Fruit fly (Drosophila melanogaster): ENCODE measurements around the gene bchs.

bchs gene

dm6 chr2L:5906893-5907850 lies at the start of gene bchs:
Gene bchs (plus strand): TSS chr2L:5907169.
- no peak for TF ChIP-seq pan (optimal IDR thresholded peaks at IDR 0.05)
- TF ChIP-seq CG8478 (optimal IDR thresholded peaks at IDR 0.05), result no peak
- peak; percentile 76 for TF ChIP-seq Dll (optimal IDR thresholded peaks at IDR 0.05)
- no peak for TF ChIP-seq EcR (GFP tag; optimal IDR thresholded peaks at IDR 0.05)
- TF ChIP-seq usp (GFP tag; optimal IDR thresholded peaks at IDR 0.05), result no peak
- TF ChIP-seq psq (optimal IDR thresholded peaks at IDR 0.05), result peak; percentile 42

DNA sequence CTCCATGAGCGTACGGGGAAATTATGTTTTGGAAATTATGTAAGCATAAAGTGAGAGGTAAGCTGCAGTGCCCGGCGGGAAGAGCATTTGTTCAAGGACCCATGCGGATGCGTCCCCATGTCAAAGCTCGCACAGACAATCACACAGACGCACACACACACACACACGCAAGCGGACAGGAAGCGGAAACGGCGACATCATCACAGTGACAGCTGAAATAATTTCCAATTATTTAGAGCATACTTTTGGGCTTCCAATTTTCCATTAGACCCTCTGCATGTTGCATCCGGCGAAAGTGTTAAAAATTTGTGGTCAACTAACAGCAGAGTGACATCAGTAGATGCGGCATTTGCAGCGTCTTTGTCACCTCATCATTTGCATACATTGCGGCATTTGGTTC lies 40.2 kb upstream of the bchs start:
- TF ChIP-seq Dll (optimal IDR thresholded peaks at IDR 0.05), result no peak
- no peak for TF ChIP-seq CG8478 (optimal IDR thresholded peaks at IDR 0.05)
- no peak for TF ChIP-seq psq (optimal IDR thresholded peaks at IDR 0.05)
- TF ChIP-seq usp (GFP tag; optimal IDR thresholded peaks at IDR 0.05), result no peak
- no peak for TF ChIP-seq pan (optimal IDR thresholded peaks at IDR 0.05)
- TF ChIP-seq EcR (GFP tag; optimal IDR thresholded peaks at IDR 0.05), result no peak

dm6 chr2L:5870838-5871702 lies 35.9 kb upstream of the bchs start:
- no peak for TF ChIP-seq pan (optimal IDR thresholded peaks at IDR 0.05)
- no peak for TF ChIP-seq Dll (optimal IDR thresholded peaks at IDR 0.05)
- no peak for TF ChIP-seq usp (GFP tag; optimal IDR thresholded peaks at IDR 0.05)
- no peak for TF ChIP-seq CG8478 (optimal IDR thresholded peaks at IDR 0.05)
- no peak for TF ChIP-seq psq (optimal IDR thresholded peaks at IDR 0.05)
- no peak for TF ChIP-seq EcR (GFP tag; optimal IDR thresholded peaks at IDR 0.05)

DNA sequence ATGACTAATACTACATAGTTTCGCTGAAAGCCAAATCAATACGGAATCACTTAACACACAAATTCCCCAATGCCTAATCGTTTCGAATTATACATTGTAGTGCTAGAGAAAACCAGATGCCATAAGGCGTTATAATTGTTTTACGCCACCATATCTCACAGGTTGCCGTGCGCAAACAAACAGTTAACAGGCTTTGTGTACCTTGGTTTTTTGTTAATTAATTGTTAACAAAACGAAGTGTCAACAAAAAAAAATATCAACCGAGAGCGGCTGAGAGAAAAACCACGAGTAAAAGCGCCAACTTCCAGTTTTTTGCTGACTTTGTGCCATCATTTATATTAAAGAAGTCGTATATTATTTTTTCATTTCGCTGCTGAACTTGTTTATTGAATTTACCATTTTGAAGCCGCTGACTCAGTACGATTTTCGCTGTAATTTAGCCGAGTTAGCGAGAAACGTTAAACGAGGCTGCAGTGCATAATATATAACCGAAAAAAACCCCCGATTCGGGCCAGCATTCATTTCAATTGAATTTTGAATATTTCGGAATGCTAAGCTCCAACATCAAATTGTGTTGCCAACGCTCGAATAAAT lies 30.4 kb upstream of the bchs start:
- TF ChIP-seq EcR (GFP tag; optimal IDR thresholded peaks at IDR 0.05), result no peak
- no peak for TF ChIP-seq psq (optimal IDR thresholded peaks at IDR 0.05)
- no peak for TF ChIP-seq CG8478 (optimal IDR thresholded peaks at IDR 0.05)
- TF ChIP-seq pan (optimal IDR thresholded peaks at IDR 0.05), result no peak
- TF ChIP-seq Dll (optimal IDR thresholded peaks at IDR 0.05), result no peak
- no peak for TF ChIP-seq usp (GFP tag; optimal IDR thresholded peaks at IDR 0.05)

- TF ChIP-seq EcR (GFP tag; optimal IDR thresholded peaks at IDR 0.05) (no peak), psq (optimal IDR thresholded peaks at IDR 0.05) (no peak), CG8478 (optimal IDR thresholded peaks at IDR 0.05) (no peak), pan (optimal IDR thresholded peaks at IDR 0.05) (no peak), usp (GFP tag; optimal IDR thresholded peaks at IDR 0.05) (no peak), Dll (optimal IDR thresholded peaks at IDR 0.05) (no peak)
Measured at dm6 chr2L:5879363-5879934, 27.5 kb upstream of the bchs start, which contains the start of gene rau. Gene rau (minus strand): TSS chr2L:5879498.

DNA sequence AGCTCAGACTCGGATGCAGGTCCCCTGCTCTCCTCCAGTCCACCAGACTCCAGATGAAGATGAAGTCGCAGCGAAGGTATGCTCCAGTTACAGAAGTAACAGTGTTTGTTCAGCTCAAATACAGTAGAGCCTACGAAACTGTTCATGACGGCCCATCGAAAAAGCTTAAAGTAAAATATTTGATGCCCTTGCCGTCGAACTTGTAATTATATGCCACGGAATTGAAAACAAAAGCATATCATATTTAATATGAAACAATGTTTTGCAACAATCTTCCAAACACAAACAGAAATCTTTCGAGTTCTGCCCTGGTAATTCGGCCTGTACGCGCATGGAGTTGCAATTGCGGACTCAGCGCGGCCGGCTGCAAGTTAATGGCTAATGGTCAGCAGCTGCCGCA lies 25.8 kb upstream of the bchs start:
- TF ChIP-seq EcR (GFP tag; optimal IDR thresholded peaks at IDR 0.05), result no peak
- no peak for TF ChIP-seq psq (optimal IDR thresholded peaks at IDR 0.05)
- TF ChIP-seq Dll (optimal IDR thresholded peaks at IDR 0.05), result no peak

DNA sequence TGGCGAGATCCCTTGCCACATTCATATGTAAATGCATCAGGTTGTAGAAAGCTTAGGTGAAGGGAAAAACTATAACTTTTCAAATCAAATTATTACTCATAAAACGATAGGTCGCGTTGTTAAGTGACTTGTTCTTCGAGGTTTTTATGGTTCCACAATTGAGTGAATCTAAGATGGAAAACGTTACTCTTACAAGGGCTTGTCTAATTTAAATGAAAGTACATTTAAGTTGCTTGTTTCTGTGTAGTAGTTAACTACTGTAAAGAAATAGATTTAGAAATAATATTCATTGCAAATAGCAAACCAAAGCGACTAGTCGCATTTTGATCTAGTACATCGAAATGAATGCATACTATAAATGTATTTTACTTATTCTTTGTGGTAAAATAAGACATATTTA lies 23.5 kb upstream of the bchs start, which contains the start of gene CG44574:
TSS of gene CG44574 (plus strand) at position 301 of the 400 bp plus-strand sequence.
- TF ChIP-seq EcR (GFP tag; optimal IDR thresholded peaks at IDR 0.05), result no peak
- TF ChIP-seq CG8478 (optimal IDR thresholded peaks at IDR 0.05), result no peak
- TF ChIP-seq Dll (optimal IDR thresholded peaks at IDR 0.05), result no peak
- no peak for TF ChIP-seq psq (optimal IDR thresholded peaks at IDR 0.05)
- TF ChIP-seq pan (optimal IDR thresholded peaks at IDR 0.05), result no peak
- no peak for TF ChIP-seq usp (GFP tag; optimal IDR thresholded peaks at IDR 0.05)

DNA sequence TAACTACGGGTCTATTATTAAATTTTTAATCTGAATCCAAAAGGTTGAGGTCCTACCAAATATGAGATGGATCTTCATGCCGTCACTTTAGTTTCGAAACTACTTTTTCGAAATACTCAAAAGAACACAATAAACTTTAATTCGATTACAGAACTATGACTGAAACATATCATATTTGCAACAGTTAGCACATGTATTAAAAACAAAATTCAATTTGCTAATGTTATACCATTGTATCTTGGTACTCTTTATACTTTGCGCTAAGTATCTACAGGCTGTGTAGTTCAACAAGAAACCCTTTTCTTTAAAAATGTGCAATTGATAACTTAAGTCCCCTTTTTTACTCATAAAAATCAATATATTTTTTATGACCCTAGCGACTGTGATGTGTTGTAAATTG lies 22.3 kb upstream of the bchs start, which contains the start of the genes Sfp26Ac and CG43185:
TSS of gene Sfp26Ac (minus strand) at position 101 of the 400 bp plus-strand sequence.
TSS of gene CG43185 (plus strand) at position 215 of the 400 bp plus-strand sequence.
- no peak for TF ChIP-seq pan (optimal IDR thresholded peaks at IDR 0.05)
- TF ChIP-seq CG8478 (optimal IDR thresholded peaks at IDR 0.05), result no peak
- TF ChIP-seq Dll (optimal IDR thresholded peaks at IDR 0.05), result no peak
- TF ChIP-seq usp (GFP tag; optimal IDR thresholded peaks at IDR 0.05), result no peak
- TF ChIP-seq EcR (GFP tag; optimal IDR thresholded peaks at IDR 0.05), result no peak
- no peak for TF ChIP-seq psq (optimal IDR thresholded peaks at IDR 0.05)

- no peak for TF ChIP-seq psq (optimal IDR thresholded peaks at IDR 0.05)
Measured at dm6 chr2L:5885702-5886101, 21.3 kb upstream of the bchs start, which contains the start of gene CG9029. Gene CG9029 (plus strand): TSS chr2L:5886002.

DNA sequence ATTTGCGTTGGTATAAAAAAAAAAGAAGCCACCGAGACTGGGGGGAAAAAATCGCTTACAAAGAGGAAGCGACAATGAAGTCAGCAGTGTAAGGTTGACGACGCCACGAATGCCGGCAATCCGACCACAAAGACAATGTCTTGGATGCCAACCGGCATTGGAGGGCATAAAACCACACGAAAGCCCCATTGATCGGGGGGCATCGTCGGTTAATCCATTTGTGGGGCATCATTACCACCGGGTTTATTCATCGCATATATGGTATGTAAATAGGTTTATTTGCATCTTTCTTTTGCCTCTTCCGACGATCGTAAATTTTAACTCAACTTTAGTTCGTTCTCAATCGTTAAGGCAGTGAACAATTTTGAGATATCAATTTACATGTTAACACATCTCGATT lies 20.0 kb upstream of the bchs start:
- TF ChIP-seq EcR (GFP tag; optimal IDR thresholded peaks at IDR 0.05) (peak in 1 of 2 experiments; percentile 29), CG8478 (optimal IDR thresholded peaks at IDR 0.05) (no peak), psq (optimal IDR thresholded peaks at IDR 0.05) (no peak), Dll (optimal IDR thresholded peaks at IDR 0.05) (no peak)

DNA sequence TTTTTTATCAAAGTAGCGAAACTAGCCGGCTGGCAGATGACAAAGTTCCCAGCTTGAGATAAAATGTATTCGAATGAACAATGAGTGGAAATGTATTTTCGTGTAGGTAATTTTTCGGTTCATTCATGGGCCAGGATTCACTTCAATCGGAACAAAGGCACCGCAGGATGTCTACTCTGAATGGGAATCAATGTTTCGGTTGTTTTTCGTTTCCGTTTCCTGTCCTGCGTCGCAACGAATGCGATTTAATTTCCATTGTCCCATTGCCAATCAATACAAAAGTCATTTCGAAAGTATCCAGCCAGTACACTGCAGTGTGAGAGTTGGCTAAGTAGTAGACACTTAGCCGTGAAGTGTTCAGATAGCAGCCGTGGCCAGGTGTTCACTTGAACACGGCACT lies 16.4 kb upstream of the bchs start:
- TF ChIP-seq usp (GFP tag; optimal IDR thresholded peaks at IDR 0.05) (no peak), Dll (optimal IDR thresholded peaks at IDR 0.05) (no peak)

Measured in whole organism.